Fruit fly (Drosophila melanogaster) whole organism, prepupa: Measurements from ENCODE around the gene Osi24.

ENCODE experiments used
- CG10631 ChIP-seq: fragments of 200-800 bp; sonication (Bioruptor generic); optimal IDR thresholded peaks from 2 replicates; lab custom pipeline; 2016; ENCODE audit warnings: missing biosample characterization, missing genetic modification characterization
- CG10669 ChIP-seq: fragments of 200-800 bp; sonication (Bioruptor generic); optimal IDR thresholded peaks from 3 replicates; lab custom pipeline; 2018; ENCODE audit warnings: missing biosample characterization, mild to moderate bottlenecking, missing genetic modification characterization, moderate library complexity
- CG11902 ChIP-seq: fragments of 200-800 bp; sonication (Bioruptor generic); optimal IDR thresholded peaks from 3 replicates; lab custom pipeline; 2016; ENCODE audit warnings: missing biosample characterization, missing genetic modification characterization
- CG15336 ChIP-seq: fragments of 200-800 bp; sonication (Bioruptor generic); IDR thresholded peaks from 2 replicates; pipeline ENCODE4 v1.3.6; 2022; ENCODE audit warnings: missing biosample characterization, missing genetic modification characterization
- CG31627 ChIP-seq: fragments of 200-800 bp; sonication (Bioruptor generic); optimal IDR thresholded peaks from 3 replicates; lab custom pipeline; 2016; ENCODE audit warnings: missing biosample characterization, missing genetic modification characterization
- CG32006 ChIP-seq: fragments of 200-800 bp; sonication (Bioruptor generic); optimal IDR thresholded peaks from 3 replicates; lab custom pipeline; 2017; ENCODE audit warnings: missing biosample characterization, mild to moderate bottlenecking, missing genetic modification characterization
- CG34406 ChIP-seq: fragments of 200-800 bp; sonication (Bioruptor generic); optimal IDR thresholded peaks from 3 replicates; lab custom pipeline; 2016; ENCODE audit warnings: missing biosample characterization, missing genetic modification characterization
- CG3919 ChIP-seq: fragments of 200-800 bp; sonication (Bioruptor generic); optimal IDR thresholded peaks from 3 replicates; lab custom pipeline; 2016; ENCODE audit warnings: missing biosample characterization, missing genetic modification characterization
- CG6276 ChIP-seq: fragments of 200-800 bp; sonication (Bioruptor generic); optimal IDR thresholded peaks from 2 replicates; lab custom pipeline; 2017; ENCODE audit warnings: missing biosample characterization, mild to moderate bottlenecking, missing genetic modification characterization
- CG6808 ChIP-seq: fragments of 200-800 bp; sonication (Bioruptor generic); optimal IDR thresholded peaks from 3 replicates; lab custom pipeline; 2017; ENCODE audit warnings: missing biosample characterization, missing genetic modification characterization, mild to moderate bottlenecking, moderate library complexity, missing genetic modification reagents
- CG6854 ChIP-seq: fragments of 200-800 bp; sonication (Bioruptor generic); optimal IDR thresholded peaks from 2 replicates; lab custom pipeline; 2017; ENCODE audit warnings: missing biosample characterization, mild to moderate bottlenecking, missing genetic modification characterization
- CG7368 ChIP-seq: fragments of 200-800 bp; sonication (Bioruptor generic); optimal IDR thresholded peaks from 3 replicates; lab custom pipeline; 2016; ENCODE audit warnings: missing biosample characterization, missing genetic modification characterization
- CG8119 ChIP-seq: fragments of 200-800 bp; sonication (Bioruptor generic); IDR thresholded peaks from 3 replicates; pipeline ENCODE4 v1.3.6; 2022; ENCODE audit warnings: missing biosample characterization, missing genetic modification characterization
- CG8319 ChIP-seq: fragments of 200-800 bp; sonication (Bioruptor generic); optimal IDR thresholded peaks from 3 replicates; lab custom pipeline; 2016; ENCODE audit warnings: missing biosample characterization, missing genetic modification characterization
- CG9139 ChIP-seq: fragments of 200-800 bp; sonication (Bioruptor generic); optimal IDR thresholded peaks from 3 replicates; lab custom pipeline; 2017; ENCODE audit warnings: missing biosample characterization, mild to moderate bottlenecking, missing genetic modification characterization
- Eip78C ChIP-seq: fragments of 200-800 bp; sonication (Bioruptor generic); peaks from one replicate; lab custom pipeline; 2016; ENCODE audit warnings: missing biosample characterization, missing genetic modification characterization
- Ets21C ChIP-seq: fragments of 200-800 bp; sonication (Bioruptor generic); optimal IDR thresholded peaks from 3 replicates; lab custom pipeline; 2016; ENCODE audit warnings: missing biosample characterization, missing genetic modification characterization
- Hr4 ChIP-seq: fragments of 200-800 bp; sonication (Bioruptor generic); optimal IDR thresholded peaks from 3 replicates; lab custom pipeline; 2016; ENCODE audit warnings: missing biosample characterization, missing genetic modification characterization
- Met ChIP-seq: fragments of 200-800 bp; sonication (Bioruptor generic); optimal IDR thresholded peaks from 3 replicates; lab custom pipeline; 2016; ENCODE audit warnings: missing biosample characterization, missing genetic modification characterization
- Sox102F ChIP-seq: fragments of 200-800 bp; sonication (Bioruptor generic); optimal IDR thresholded peaks from 2 replicates; lab custom pipeline; 2016; ENCODE audit warnings: missing biosample characterization, mild to moderate bottlenecking, missing genetic modification characterization
- achi ChIP-seq: fragments of 200-800 bp; sonication (Bioruptor generic); optimal IDR thresholded peaks from 3 replicates; lab custom pipeline; 2016; ENCODE audit warnings: missing biosample characterization, missing genetic modification characterization
- acj6 ChIP-seq: fragments of 200-800 bp; sonication (Bioruptor generic); optimal IDR thresholded peaks from 3 replicates; lab custom pipeline; 2016; ENCODE audit warnings: missing biosample characterization, missing genetic modification characterization
- dsx ChIP-seq: fragments of 200-800 bp; optimal IDR thresholded peaks from 3 replicates; lab custom pipeline; 2019; ENCODE audit warnings: missing biosample characterization, mild to moderate bottlenecking, missing genetic modification characterization, moderate library complexity; ENCODE audit not compliant: poor library complexity, severe bottlenecking
- eg ChIP-seq: fragments of 200-800 bp; sonication (Bioruptor generic); IDR thresholded peaks from 3 replicates; pipeline ENCODE4 v1.3.6; 2022; ENCODE audit warnings: missing biosample characterization, missing genetic modification characterization
- esn ChIP-seq: fragments of 200-800 bp; sonication (Bioruptor generic); optimal IDR thresholded peaks from 2 replicates; lab custom pipeline; 2016; ENCODE audit warnings: missing biosample characterization, mild to moderate bottlenecking, missing genetic modification characterization, moderate library complexity
- pdm3 ChIP-seq: fragments of 200-800 bp; sonication (Bioruptor generic); optimal IDR thresholded peaks from 3 replicates; lab custom pipeline; 2016; ENCODE audit warnings: missing biosample characterization, missing genetic modification characterization
- salr ChIP-seq, 2 experiments: fragments of 200-800 bp; sonication (Bioruptor generic); optimal IDR thresholded peaks; 3 replicates each; lab custom pipeline; 2016 to 2018; ENCODE audit warnings: missing biosample characterization in 2 of 2, missing genetic modification characterization in 2 of 2, mild to moderate bottlenecking in 1 of 2
- vri ChIP-seq: fragments of 200-800 bp; sonication (Bioruptor generic); optimal IDR thresholded peaks from 3 replicates; lab custom pipeline; 2016; ENCODE audit warnings: missing biosample characterization, mild to moderate bottlenecking, missing genetic modification characterization

The Osi24 gene

dm6 chr3R:6198488-6198892 is at the start of gene Osi24 (continued):
- TF ChIP-seq esn (peak; percentile 75), acj6 (peak; percentile 78), CG31627 (peak; percentile 53), Eip78C (peak; percentile 96), CG8319 (GFP tag; lab: Kevin White, UChicago) (peak; percentile 61), CG34406 (GFP tag; lab: Kevin White, UChicago) (peak; percentile 64), pdm3 (GFP tag; lab: Kevin White, UChicago) (peak; percentile 88), Ets21C (GFP tag; lab: Kevin White, UChicago) (peak; percentile 51)

- no peak for TF ChIP-seq vri (GFP tag; lab: Kevin White, UChicago)
- TF ChIP-seq CG6276, result peak; percentile 16
- TF ChIP-seq achi (GFP tag; lab: Kevin White, UChicago), result no peak
- TF ChIP-seq CG32006, result peak; percentile 46
- peak; percentile 20 for TF ChIP-seq Hr4 (GFP tag; lab: Kevin White, UChicago)
- TF ChIP-seq CG3919 (GFP tag; lab: Kevin White, UChicago), result no peak
- no peak for TF ChIP-seq Met (GFP tag; lab: Kevin White, UChicago)
- peak; percentile 77 for TF ChIP-seq Eip78C
- TF ChIP-seq, all 60 proteins: peak for 4
Observed at dm6 chr3R:6149130-6149529, 49.5 kb upstream of the Osi24 start.

DNA sequence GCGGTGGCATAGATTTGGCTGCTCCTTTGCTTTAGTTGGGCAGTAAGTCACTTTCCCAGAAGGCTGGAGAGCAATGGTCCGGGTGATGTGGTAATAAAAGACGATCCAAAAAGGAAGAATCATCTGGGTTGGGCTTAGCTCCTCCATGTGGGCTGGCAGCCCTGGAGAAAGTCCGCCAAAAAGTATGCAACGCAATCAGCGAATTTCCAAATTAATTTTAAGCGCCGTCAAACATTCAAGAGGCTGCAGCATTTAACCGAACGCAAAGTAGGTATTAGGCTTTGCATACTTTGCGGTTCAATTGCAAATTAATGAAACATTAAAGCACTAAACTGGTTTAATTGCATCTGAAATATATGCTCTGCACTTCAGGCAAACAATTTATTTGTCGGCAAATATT is 49.0 kb upstream of the Osi24 start:
- TF ChIP-seq salr (GFP tag; optimal IDR thresholded peaks at IDR 0.05; lab: Kevin White, UChicago) (no peak), eg (GFP tag; lab: Robert Waterston, UW) (peak; percentile 26; the same call in 1 of the 3 replicates)
- TF ChIP-seq, all 60 proteins: peak for 1

- no peak for TF ChIP-seq CG10669
- TF ChIP-seq dsx, result no peak
- TF ChIP-seq CG10631 (GFP tag; lab: Kevin White, UChicago), result no peak
- no peak for TF ChIP-seq CG15336 (GFP tag; lab: Robert Waterston, UW)
- TF ChIP-seq CG6808 (GFP tag; lab: Kevin White, UChicago), result no peak
- no peak for TF ChIP-seq vri (GFP tag; lab: Kevin White, UChicago)
- TF ChIP-seq CG7368 (GFP tag; lab: Kevin White, UChicago), result no peak
Observed at dm6 chr3R:6153574-6153973, 45.0 kb upstream of the Osi24 start.

DNA sequence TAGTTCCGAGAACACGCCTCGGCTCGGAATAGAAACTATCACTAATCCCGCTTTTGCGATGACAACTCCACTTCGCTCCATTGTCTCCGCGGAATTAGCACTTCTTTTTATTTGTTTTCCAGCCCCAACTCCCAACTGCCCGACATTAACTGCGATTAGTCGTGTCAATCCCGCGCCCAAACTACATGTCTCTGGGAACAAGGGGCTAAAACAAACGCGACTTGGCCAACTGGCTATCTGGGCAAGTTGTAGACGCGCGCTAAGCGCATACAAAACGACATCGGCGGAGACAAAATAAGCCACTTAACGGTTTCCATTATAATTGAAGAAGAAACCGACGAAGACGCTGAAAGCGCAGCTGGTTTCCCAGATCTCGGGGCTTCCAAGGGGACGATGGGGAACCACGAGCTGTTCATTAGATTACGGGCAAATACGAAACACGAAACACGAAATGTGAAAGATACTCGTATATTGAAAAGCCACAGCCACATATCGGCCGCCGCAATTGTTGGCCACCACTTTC is 43.8 kb upstream of the Osi24 start:
- TF ChIP-seq achi (GFP tag; lab: Kevin White, UChicago) (no peak), CG8119 (GFP tag; lab: Robert Waterston, UW) (0 out of 3 replicates have a peak, but pooled peaks have one; percentile 21), acj6 (no peak)

DNA sequence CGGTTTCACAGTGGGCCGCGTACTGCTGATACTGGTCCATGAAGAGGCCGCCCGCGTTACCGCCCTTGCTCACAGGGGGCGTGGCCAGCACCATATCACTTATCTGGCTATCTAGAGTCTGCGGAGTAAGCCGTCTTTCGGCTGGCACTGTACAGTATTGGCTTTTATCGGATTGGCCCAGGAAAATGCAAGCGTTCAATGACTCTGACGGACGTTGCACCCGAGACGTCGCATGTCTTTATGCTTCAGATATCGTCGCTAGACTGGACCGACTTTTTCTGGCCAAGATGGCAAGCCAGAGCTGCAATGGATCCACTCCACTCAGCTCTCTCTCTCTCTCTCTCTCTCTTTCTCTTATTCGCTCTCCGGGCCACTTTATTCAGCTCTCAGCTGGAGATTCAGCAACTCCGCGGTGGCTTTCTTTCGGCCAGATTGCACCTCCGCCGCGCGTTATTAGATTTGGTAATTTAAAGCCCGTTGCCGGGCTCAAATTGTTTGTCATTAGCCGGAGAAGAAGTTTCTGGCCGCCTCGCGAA is 41.6 kb upstream of the Osi24 start, which contains the start of gene CG31559:
Gene CG31559, minus strand, starts transcription at position 273 of the 536 bp plus-strand sequence.
- TF ChIP-seq CG11902 (GFP tag; lab: Kevin White, UChicago) (no peak), Eip78C (peak; percentile 29), CG6276 (peak; percentile 31), CG9139 (GFP tag; lab: Kevin White, UChicago) (no peak), CG15336 (GFP tag; lab: Robert Waterston, UW) (peak; percentile 43; the same call in 1 of the 2 replicates), acj6 (no peak), CG6854 (GFP tag; lab: Kevin White, UChicago) (peak; percentile 35), eg (GFP tag; lab: Robert Waterston, UW) (no peak), Sox102F (GFP tag; lab: Kevin White, UChicago) (no peak), CG3919 (GFP tag; lab: Kevin White, UChicago) (peak; percentile 22), CG8119 (GFP tag; lab: Robert Waterston, UW) (0 out of 3 replicates have a peak, but pooled peaks have one; percentile 16)
